Worm (Caenorhabditis elegans): ENCODE results near the gene egl-13.

DNA sequence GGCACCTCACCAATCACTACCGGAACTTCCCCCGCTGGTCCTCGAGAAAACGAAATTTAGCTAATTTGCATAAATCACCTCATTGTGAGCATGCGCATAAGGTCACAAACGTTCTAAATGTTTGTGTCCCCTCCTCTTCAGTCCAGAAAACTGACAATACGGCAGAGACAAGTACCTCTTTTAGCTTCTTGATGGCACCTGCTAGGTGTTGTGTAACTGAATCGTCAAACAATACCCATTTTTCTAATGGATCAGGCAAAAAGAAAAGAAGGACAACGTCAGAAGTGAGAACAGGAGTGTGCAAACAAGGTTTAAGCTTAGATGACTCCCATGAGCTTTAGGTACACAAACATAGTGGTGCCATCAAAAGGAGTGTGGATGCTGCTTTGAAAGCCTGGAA lies 35.9 kb downstream of the egl-13 start:
- TF ChIP-seq pag-3 (tag; optimal IDR thresholded peaks at IDR 0.05; ENCODE audit: borderline replicate concordance): no peak
- TF ChIP-seq ama-1 (optimal IDR thresholded peaks at IDR 0.05): no peak
- TF ChIP-seq F13H6.1 (tag; optimal IDR thresholded peaks at IDR 0.05): no peak
